Fruit fly (Drosophila melanogaster) whole organism, embryonic: ENCODE data around the gene Cda5.

Source experiments
- ATbp ChIP-seq: fragments of 200-800 bp; sonication (Bioruptor generic); optimal IDR thresholded peaks from 2 replicates; lab custom pipeline; 2017; ENCODE audit warnings: missing biosample characterization, mild to moderate bottlenecking, missing genetic modification characterization, missing genetic modification reagents
- Atf-2 ChIP-seq: fragments of 200-800 bp; sonication (Bioruptor generic); optimal IDR thresholded peaks from 2 replicates; lab custom pipeline; 2016; ENCODE audit warnings: missing biosample characterization, missing genetic modification characterization
- Awh ChIP-seq: fragments of 200-800 bp; sonication (Bioruptor generic); IDR thresholded peaks from 2 replicates; pipeline ENCODE4, ENCODE4 v1.3.6; 2022; ENCODE audit warnings: missing biosample characterization, missing genetic modification characterization
- B-H2 ChIP-seq: fragments of 200-800 bp; sonication (Bioruptor generic); optimal IDR thresholded peaks from 2 replicates; lab custom pipeline; 2018; ENCODE audit warnings: missing biosample characterization, mild to moderate bottlenecking, missing genetic modification characterization
- CG11247 ChIP-seq: fragments of 200-800 bp; sonication (Bioruptor generic); IDR thresholded peaks from 2 replicates; pipeline ENCODE4 v1.3.6; 2022; ENCODE audit warnings: missing biosample characterization, missing genetic modification characterization
- CG12391 ChIP-seq: fragments of 200-800 bp; sonication (Bioruptor generic); optimal IDR thresholded peaks from 3 replicates; lab custom pipeline; 2018; ENCODE audit warnings: missing biosample characterization, mild to moderate bottlenecking, missing genetic modification characterization, moderate library complexity
- CG12942 ChIP-seq: fragments of 200-800 bp; sonication (Bioruptor generic); optimal IDR thresholded peaks from 3 replicates; lab custom pipeline; 2016; ENCODE audit warnings: missing biosample characterization, missing genetic modification characterization
- CG13287 ChIP-seq: fragments of 200-800 bp; sonication (Bioruptor generic); IDR thresholded peaks from 2 replicates; pipeline ENCODE4 v1.3.6; 2022; ENCODE audit warnings: missing biosample characterization, missing genetic modification characterization; ENCODE audit not compliant: partially characterized antibody
- CG13296 ChIP-seq: fragments of 200-800 bp; sonication (Bioruptor generic); optimal IDR thresholded peaks from 3 replicates; lab custom pipeline; 2018; ENCODE audit warnings: missing biosample characterization, mild to moderate bottlenecking, missing genetic modification characterization
- CG17359 ChIP-seq: fragments of 200-800 bp; sonication (Bioruptor generic); optimal IDR thresholded peaks from 3 replicates; lab custom pipeline; 2018; ENCODE audit warnings: missing biosample characterization, mild to moderate bottlenecking, missing genetic modification characterization, moderate library complexity
- CG17829 ChIP-seq: fragments of 200-800 bp; optimal IDR thresholded peaks from 2 replicates; lab custom pipeline; 2019; ENCODE audit warnings: missing biosample characterization, mild to moderate bottlenecking, missing genetic modification characterization, moderate library complexity
- CG18764 ChIP-seq: fragments of 200-800 bp; sonication (Bioruptor generic); optimal IDR thresholded peaks from 3 replicates; lab custom pipeline; 2016; ENCODE audit warnings: missing biosample characterization, missing genetic modification characterization
- CG2678 ChIP-seq: fragments of 200-800 bp; sonication (Bioruptor generic); optimal IDR thresholded peaks from 3 replicates; lab custom pipeline; 2019; ENCODE audit warnings: missing biosample characterization, mild to moderate bottlenecking, missing genetic modification characterization, moderate library complexity
- CG2875 ChIP-seq: fragments of 200-800 bp; sonication (Bioruptor generic); optimal IDR thresholded peaks from 2 replicates; lab custom pipeline; 2017; ENCODE audit warnings: missing biosample characterization, mild to moderate bottlenecking, missing genetic modification characterization, missing genetic modification reagents
- CG30020 ChIP-seq: fragments of 200-800 bp; optimal IDR thresholded peaks from 2 replicates; lab custom pipeline; 2019; ENCODE audit warnings: missing biosample characterization, mild to moderate bottlenecking, missing genetic modification characterization, moderate library complexity
- CG3407 ChIP-seq: fragments of 200-800 bp; sonication (Bioruptor generic); optimal IDR thresholded peaks from 2 replicates; lab custom pipeline; 2018; ENCODE audit warnings: missing biosample characterization, mild to moderate bottlenecking, missing genetic modification characterization
- CG42726 ChIP-seq: fragments of 200-800 bp; sonication (Bioruptor generic); IDR thresholded peaks from 2 replicates; pipeline ENCODE4 v1.3.6; 2022; ENCODE audit warnings: missing biosample characterization, missing genetic modification characterization; ENCODE audit not compliant: partially characterized antibody
- CG4424 ChIP-seq: fragments of 200-800 bp; sonication (Bioruptor generic); optimal IDR thresholded peaks from 3 replicates; lab custom pipeline; 2016; ENCODE audit warnings: missing biosample characterization, missing genetic modification characterization
- CG5180 ChIP-seq: fragments of 200-800 bp; sonication (Bioruptor generic); optimal IDR thresholded peaks from 3 replicates; lab custom pipeline; 2017; ENCODE audit warnings: missing biosample characterization, missing genetic modification characterization, mild to moderate bottlenecking, moderate library complexity, missing genetic modification reagents
- CkIIα-i1 ChIP-seq: fragments of 200-800 bp; sonication (Bioruptor generic); IDR thresholded peaks from 2 replicates; pipeline ENCODE4 v1.3.6; 2022; ENCODE audit warnings: missing biosample characterization, missing genetic modification characterization
- Dad ChIP-seq: fragments of 200-800 bp; sonication (Bioruptor generic); optimal IDR thresholded peaks from 3 replicates; lab custom pipeline; 2016; ENCODE audit warnings: missing biosample characterization, missing genetic modification characterization
- Deaf1 ChIP-seq: fragments of 200-800 bp; optimal IDR thresholded peaks from 3 replicates; lab custom pipeline; 2019; ENCODE audit warnings: missing biosample characterization, mild to moderate bottlenecking, missing genetic modification characterization, moderate library complexity
- Dip2 ChIP-seq: fragments of 200-800 bp; sonication (Bioruptor generic); IDR thresholded peaks from 2 replicates; pipeline ENCODE4 v1.3.6; 2022; ENCODE audit warnings: missing biosample characterization, missing genetic modification characterization
- Hr78 ChIP-seq, 2 experiments: fragments of 200-800 bp in 1 of 2; fragments of >200 bp in 1 of 2; sonication (Bioruptor generic) in 1 of 2; optimal IDR thresholded peaks; 2 replicates each; lab custom pipeline; 2017 to 2019; ENCODE audit warnings: missing biosample characterization in 2 of 2, missing genetic modification characterization in 2 of 2, mild to moderate bottlenecking in 1 of 2, moderate library complexity in 1 of 2
- Lim3 ChIP-seq: fragments of 200-800 bp; sonication (Bioruptor generic); IDR thresholded peaks from 2 replicates; pipeline ENCODE4 v1.3.6; 2022; ENCODE audit warnings: missing biosample characterization, missing genetic modification characterization
- Mrtf ChIP-seq: fragments of 200-800 bp; sonication (Bioruptor generic); IDR thresholded peaks from 3 replicates; pipeline ENCODE4 v1.3.6; 2022; ENCODE audit warnings: missing biosample characterization, missing genetic modification characterization
- Nf-YA ChIP-seq: fragments of 200-800 bp; sonication (Bioruptor generic); IDR thresholded peaks from 2 replicates; pipeline ENCODE4 v1.3.6; 2022; ENCODE audit warnings: missing biosample characterization, missing genetic modification characterization
- Optix ChIP-seq: fragments of 200-800 bp; sonication (Bioruptor generic); IDR thresholded peaks from 3 replicates; pipeline ENCODE4 v1.3.6; 2022; ENCODE audit warnings: missing biosample characterization, missing genetic modification characterization
- Sry-δ ChIP-seq: fragments of 200-800 bp; sonication (Bioruptor generic); optimal IDR thresholded peaks from 2 replicates; lab custom pipeline; 2016; ENCODE audit warnings: missing biosample characterization, missing genetic modification characterization
- Stat92E ChIP-seq, 3 experiments: fragments of >200 bp in 2 of 3; fragments of 200-800 bp in 1 of 3; sonication (Bioruptor generic) in 1 of 3; optimal IDR thresholded peaks; 2 replicates each; lab custom pipeline; 2017 to 2019; ENCODE audit warnings: missing biosample characterization in 3 of 3, missing genetic modification characterization in 3 of 3, mild to moderate bottlenecking in 1 of 3, moderate library complexity in 1 of 3
- amos ChIP-seq: fragments of 200-800 bp; sonication (Bioruptor generic); IDR thresholded peaks from 2 replicates; pipeline ENCODE4 v1.3.6; 2022; ENCODE audit warnings: missing biosample characterization, missing genetic modification characterization; ENCODE audit not compliant: partially characterized antibody
- ara ChIP-seq: fragments of 200-800 bp; sonication (Bioruptor generic); IDR thresholded peaks from 2 replicates; pipeline ENCODE4 v1.3.6; 2022; ENCODE audit warnings: missing biosample characterization, missing genetic modification characterization
- ato ChIP-seq: fragments of 200-800 bp; sonication (Bioruptor generic); IDR thresholded peaks from 2 replicates; pipeline ENCODE4 v1.3.6; 2022; ENCODE audit warnings: missing biosample characterization, missing genetic modification characterization; ENCODE audit not compliant: partially characterized antibody
- cato ChIP-seq: fragments of 200-800 bp; sonication (Bioruptor generic); optimal IDR thresholded peaks from 2 replicates; lab custom pipeline; 2016; ENCODE audit warnings: missing biosample characterization, missing genetic modification characterization, borderline replicate concordance
- corto ChIP-seq: fragments of 200-800 bp; sonication (Bioruptor generic); optimal IDR thresholded peaks from 2 replicates; lab custom pipeline; 2016; ENCODE audit warnings: missing biosample characterization, mild to moderate bottlenecking, missing genetic modification characterization, moderate library complexity
- dpn ChIP-seq, 2 experiments: fragments of 200-800 bp; sonication (Bioruptor generic); optimal IDR thresholded peaks; 3 replicates each; lab custom pipeline; 2016; ENCODE audit warnings: missing biosample characterization in 2 of 2, missing genetic modification characterization in 2 of 2
- ems ChIP-seq: fragments of 200-800 bp; sonication (Bioruptor generic); optimal IDR thresholded peaks from 3 replicates; lab custom pipeline; 2016; ENCODE audit warnings: missing biosample characterization, missing genetic modification characterization
- gcm ChIP-seq: fragments of 200-800 bp; sonication (Bioruptor generic); optimal IDR thresholded peaks from 2 replicates; lab custom pipeline; 2019; ENCODE audit warnings: missing biosample characterization, mild to moderate bottlenecking, missing genetic modification characterization, moderate library complexity
- hkb ChIP-seq, 2 experiments: fragments of 200-800 bp in 1 of 2; fragments of >200 bp in 1 of 2; sonication (Bioruptor generic) in 1 of 2; IDR thresholded peaks in 1 of 2; optimal IDR thresholded peaks in 1 of 2; 2 replicates each; pipeline versions ENCODE4 v1.3.6 to Lab custom; 2017 to 2022; ENCODE audit warnings: missing biosample characterization in 1 of 2, missing genetic modification characterization in 1 of 2
- lbe ChIP-seq: fragments of 200-800 bp; sonication (Bioruptor generic); optimal IDR thresholded peaks from 2 replicates; lab custom pipeline; 2016; ENCODE audit warnings: missing biosample characterization, mild to moderate bottlenecking, missing genetic modification characterization
- mirr ChIP-seq: fragments of 200-800 bp; sonication (Bioruptor generic); optimal IDR thresholded peaks from 3 replicates; lab custom pipeline; 2018; ENCODE audit warnings: missing biosample characterization, mild to moderate bottlenecking, missing genetic modification characterization
- nerfin-2 ChIP-seq: fragments of 200-800 bp; sonication (Bioruptor generic); IDR thresholded peaks from 2 replicates; pipeline ENCODE4 v1.3.6; 2022; ENCODE audit warnings: missing biosample characterization, missing genetic modification characterization; ENCODE audit not compliant: partially characterized antibody
- nom ChIP-seq: fragments of 200-800 bp; sonication (Bioruptor generic); optimal IDR thresholded peaks from 2 replicates; lab custom pipeline; 2017; ENCODE audit warnings: missing biosample characterization, missing genetic modification characterization, mild to moderate bottlenecking, moderate library complexity, missing genetic modification reagents
- pan ChIP-seq, 4 experiments: fragments of >200 bp in 3 of 4; fragments of 200-800 bp in 1 of 4; sonication (Bioruptor generic) in 1 of 4; optimal IDR thresholded peaks in 3 of 4; IDR thresholded peaks in 1 of 4; 2 replicates each; pipeline versions ENCODE4 v1.3.6 to Lab custom; 2017 to 2022; ENCODE audit warnings: missing biosample characterization in 2 of 4, missing genetic modification characterization in 2 of 4, mixed read lengths in 1 of 4
- schlank ChIP-seq: fragments of 200-800 bp; sonication (Bioruptor generic); optimal IDR thresholded peaks from 2 replicates; lab custom pipeline; 2018; ENCODE audit warnings: missing biosample characterization, mild to moderate bottlenecking, missing genetic modification characterization
- slp2 ChIP-seq: fragments of 200-800 bp; sonication (Bioruptor generic); optimal IDR thresholded peaks from 2 replicates; lab custom pipeline; 2016; ENCODE audit warnings: missing biosample characterization, missing genetic modification characterization
- stwl ChIP-seq: fragments of 200-800 bp; sonication (Bioruptor generic); optimal IDR thresholded peaks from 3 replicates; lab custom pipeline; 2018; ENCODE audit warnings: missing biosample characterization, mild to moderate bottlenecking, missing genetic modification characterization, moderate library complexity
- tll ChIP-seq, 2 experiments: fragments of 200-800 bp in 1 of 2; fragments of >200 bp in 1 of 2; sonication (Bioruptor generic) in 1 of 2; optimal IDR thresholded peaks; 2 replicates each; lab custom pipeline; 2017 to 2019; ENCODE audit warnings: missing biosample characterization in 2 of 2, missing genetic modification characterization in 2 of 2, mild to moderate bottlenecking in 1 of 2, moderate library complexity in 1 of 2

The Cda5 gene

dm6 chr2L:94639-95059 is 29.4 kb upstream of the Cda5 start, which contains the start of gene Zir (continued):
- no peak for TF ChIP-seq ATbp (GFP tag; lab: Kevin White, UChicago)
- peak; percentile 51 for TF ChIP-seq Sry-δ
- TF ChIP-seq Dip2 (GFP tag; lab: Robert Waterston, UW) = no peak
- no peak for TF ChIP-seq CkIIα-i1 (GFP tag; lab: Robert Waterston, UW)
- no peak for TF ChIP-seq CG18764
- TF ChIP-seq ems (GFP tag; lab: Kevin White, UChicago) = no peak
- no peak for TF ChIP-seq CG11247 (GFP tag; lab: Robert Waterston, UW)
- no peak for TF ChIP-seq Nf-YA (GFP tag; lab: Robert Waterston, UW)
- no peak for TF ChIP-seq B-H2 (GFP tag; lab: Kevin White, UChicago)
- TF ChIP-seq CG12942 (GFP tag; lab: Kevin White, UChicago) = no peak
- no peak for TF ChIP-seq Deaf1
- TF ChIP-seq CG2875 (GFP tag; lab: Kevin White, UChicago) = no peak
- TF ChIP-seq mirr (GFP tag; lab: Kevin White, UChicago) = no peak
- no peak for TF ChIP-seq Dad
- no peak for TF ChIP-seq Atf-2 (GFP tag; lab: Kevin White, UChicago)
- no peak for TF ChIP-seq CG3407 (GFP tag; lab: Kevin White, UChicago)
- TF ChIP-seq CG4424 (GFP tag; lab: Kevin White, UChicago) = no peak
- TF ChIP-seq lbe (GFP tag; lab: Kevin White, UChicago) = no peak
- TF ChIP-seq nom (GFP tag; lab: Kevin White, UChicago) = peak; percentile 17
- no peak for TF ChIP-seq Optix
- no peak for TF ChIP-seq hkb (optimal IDR thresholded peaks at IDR 0.05; lab: Kevin White, UChicago)
- TF ChIP-seq hkb (GFP tag; IDR thresholded peaks at IDR 0.05; lab: Robert Waterston, UW) = no peak
- TF ChIP-seq CG12391 (tag; lab: Kevin White, UChicago) = peak; percentile 39
- no peak for TF ChIP-seq tll (GFP tag; optimal IDR thresholded peaks at IDR 0.05; lab: Kevin White, UChicago)
- TF ChIP-seq cato = no peak
- TF ChIP-seq gcm (GFP tag; lab: Kevin White, UChicago) = no peak
- TF ChIP-seq Awh = no peak
- TF ChIP-seq nerfin-2 (GFP tag; lab: Robert Waterston, UW) = peak; percentile 85
- no peak for TF ChIP-seq dpn (GFP tag; optimal IDR thresholded peaks at IDR 0.05; lab: Kevin White, UChicago)
- no peak for TF ChIP-seq Lim3
- TF ChIP-seq CG5180 (GFP tag; lab: Kevin White, UChicago) = no peak
- no peak for TF ChIP-seq CG2678 (tag; lab: Kevin White, UChicago)
- TF ChIP-seq CG17829 (tag; lab: Kevin White, UChicago) = peak; percentile 23
- peak; percentile 74; the same call in 1 of the 2 replicates for TF ChIP-seq amos
- no peak for TF ChIP-seq schlank
- TF ChIP-seq Hr78 (GFP tag; optimal IDR thresholded peaks at IDR 0.05; lab: Kevin White, UChicago) = no peak
- TF ChIP-seq CG13296 (GFP tag; lab: Kevin White, UChicago) = peak; percentile 43
- no peak for TF ChIP-seq CG17359 (tag; lab: Kevin White, UChicago)
- no peak for TF ChIP-seq Mrtf (GFP tag; lab: Robert Waterston, UW)
- peak; percentile 80 for TF ChIP-seq CG13287 (GFP tag; lab: Robert Waterston, UW)
- no peak for TF ChIP-seq Stat92E (GFP tag; optimal IDR thresholded peaks at IDR 0.05; lab: Kevin White, UChicago)
- no peak for TF ChIP-seq pan (optimal IDR thresholded peaks at IDR 0.05; lab: Kevin White, UChicago)
- no peak for TF ChIP-seq pan (GFP tag; optimal IDR thresholded peaks at IDR 0.05 in 1 of 2, IDR thresholded peaks at IDR 0.05 in 1 of 2)
- no peak for TF ChIP-seq CG42726 (GFP tag; lab: Robert Waterston, UW)
- peak; percentile 33 for TF ChIP-seq stwl (tag; lab: Kevin White, UChicago)
- TF ChIP-seq ara (GFP tag; lab: Robert Waterston, UW) = no peak
- TF ChIP-seq ato (GFP tag; lab: Robert Waterston, UW) = peak; percentile 33; the same call in 1 of the 2 replicates
- no peak for TF ChIP-seq corto (GFP tag; lab: Kevin White, UChicago)
- TF ChIP-seq slp2 = no peak
- TF ChIP-seq CG30020 (tag; lab: Kevin White, UChicago) = peak; percentile 75
